Fruit fly (Drosophila melanogaster): Measurements from ENCODE around the gene CG15461.

CG15461 gene

dm6 chrX:20536112-20536511 lies 50.1 kb downstream of the CG15461 start:
- TF ChIP-seq Dfd (GFP tag; optimal IDR thresholded peaks at IDR 0.05) = peak; percentile 77
- no peak for TF ChIP-seq fru (GFP tag; optimal IDR thresholded peaks at IDR 0.05)
